Fruit fly (Drosophila melanogaster) whole organism, embryonic: ENCODE results near the gene TfAP-2.
A peak's percentile ranks its signal among the peaks of the same experiment; 100 is the strongest.

Experiments
- Ada2b ChIP-seq: fragments of 200-800 bp; sonication (Bioruptor generic); IDR thresholded peaks from 2 replicates; pipeline ENCODE4 v1.3.6; 2022; ENCODE audit warnings: missing biosample characterization, missing genetic modification characterization
- Antp ChIP-seq: fragments of 200-800 bp; sonication (Bioruptor generic); optimal IDR thresholded peaks from 3 replicates; lab custom pipeline; 2016; ENCODE audit warnings: missing biosample characterization, missing genetic modification characterization
- Awh ChIP-seq: fragments of 200-800 bp; sonication (Bioruptor generic); IDR thresholded peaks from 2 replicates; pipeline ENCODE4, ENCODE4 v1.3.6; 2022; ENCODE audit warnings: missing biosample characterization, missing genetic modification characterization
- CG10274 ChIP-seq: fragments of 200-800 bp; sonication (Bioruptor generic); optimal IDR thresholded peaks from 3 replicates; lab custom pipeline; 2017; ENCODE audit warnings: missing biosample characterization, mild to moderate bottlenecking, missing genetic modification characterization
- CG10979 ChIP-seq: fragments of 200-800 bp; sonication (Bioruptor generic); optimal IDR thresholded peaks from 2 replicates; lab custom pipeline; 2018; ENCODE audit warnings: missing biosample characterization, mild to moderate bottlenecking, missing genetic modification characterization, moderate library complexity
- CG12299 ChIP-seq: fragments of 200-800 bp; sonication (Bioruptor generic); optimal IDR thresholded peaks from 2 replicates; lab custom pipeline; 2018; ENCODE audit warnings: missing biosample characterization, mild to moderate bottlenecking, missing genetic modification characterization
- CG1602 ChIP-seq: fragments of 200-800 bp; sonication (Bioruptor generic); optimal IDR thresholded peaks from 3 replicates; lab custom pipeline; 2016; ENCODE audit warnings: missing biosample characterization, missing genetic modification characterization
- CG1792 ChIP-seq: fragments of 200-800 bp; sonication (Bioruptor generic); optimal IDR thresholded peaks from 2 replicates; lab custom pipeline; 2016; ENCODE audit warnings: missing biosample characterization, missing genetic modification characterization
- CG18599 ChIP-seq: fragments of 200-800 bp; sonication (Bioruptor generic); optimal IDR thresholded peaks from 3 replicates; lab custom pipeline; 2017; ENCODE audit warnings: missing biosample characterization, missing genetic modification characterization, mild to moderate bottlenecking, moderate library complexity, missing genetic modification reagents
- CG2129 ChIP-seq: fragments of 200-800 bp; sonication (Bioruptor generic); IDR thresholded peaks from 2 replicates; pipeline ENCODE4 v1.3.6; 2022; ENCODE audit warnings: missing biosample characterization, missing genetic modification characterization; ENCODE audit not compliant: partially characterized antibody
- CG3065 ChIP-seq: fragments of 200-800 bp; sonication (Bioruptor generic); optimal IDR thresholded peaks from 2 replicates; lab custom pipeline; 2016; ENCODE audit warnings: missing biosample characterization, missing genetic modification characterization
- CG3847 ChIP-seq: fragments of 200-800 bp; sonication (Bioruptor generic); IDR thresholded peaks from 2 replicates; pipeline ENCODE4 v1.3.6; 2022; ENCODE audit warnings: missing biosample characterization, missing genetic modification characterization
- CG4360 ChIP-seq: fragments of 200-800 bp; sonication (Bioruptor generic); IDR thresholded peaks from 2 replicates; pipeline ENCODE4 v1.3.6; 2022; ENCODE audit warnings: missing biosample characterization, missing genetic modification characterization
- CG4707 ChIP-seq: fragments of 200-800 bp; sonication (Bioruptor generic); optimal IDR thresholded peaks from 2 replicates; lab custom pipeline; 2018; ENCODE audit warnings: missing biosample characterization, mild to moderate bottlenecking, missing genetic modification characterization, moderate library complexity
- CG5180 ChIP-seq: fragments of 200-800 bp; sonication (Bioruptor generic); optimal IDR thresholded peaks from 3 replicates; lab custom pipeline; 2017; ENCODE audit warnings: missing biosample characterization, missing genetic modification characterization, mild to moderate bottlenecking, moderate library complexity, missing genetic modification reagents
- CG5245 ChIP-seq: fragments of 200-800 bp; sonication (Bioruptor generic); optimal IDR thresholded peaks from 3 replicates; lab custom pipeline; 2016; ENCODE audit warnings: missing biosample characterization, missing genetic modification characterization
- CG6254 ChIP-seq: fragments of 200-800 bp; sonication (Bioruptor generic); optimal IDR thresholded peaks from 3 replicates; lab custom pipeline; 2017; ENCODE audit warnings: mild to moderate bottlenecking, missing biosample characterization, missing genetic modification reagents, missing genetic modification characterization
- CG6683 ChIP-seq: fragments of 200-800 bp; sonication (Bioruptor generic); optimal IDR thresholded peaks from 2 replicates; lab custom pipeline; 2017; ENCODE audit warnings: missing biosample characterization, mild to moderate bottlenecking, missing genetic modification characterization, missing genetic modification reagents
- CG6689 ChIP-seq: fragments of 200-800 bp; sonication (Bioruptor generic); IDR thresholded peaks from 2 replicates; pipeline ENCODE4 v1.3.6; 2022; ENCODE audit warnings: missing biosample characterization, missing genetic modification characterization
- CG8290 ChIP-seq, 3 experiments: fragments of 200-800 bp; sonication (Bioruptor generic); optimal IDR thresholded peaks; 2 replicates each; lab custom pipeline; 2016 to 2019; ENCODE audit warnings: missing biosample characterization in 3 of 3, missing genetic modification characterization in 3 of 3, mild to moderate bottlenecking in 2 of 3, moderate library complexity in 1 of 3
- CrebB ChIP-seq: fragments of 200-800 bp; sonication (Bioruptor generic); optimal IDR thresholded peaks from 3 replicates; lab custom pipeline; 2018; ENCODE audit warnings: missing biosample characterization, mild to moderate bottlenecking, missing genetic modification characterization
- Elba2 ChIP-seq: fragments of 200-800 bp; sonication (Bioruptor generic); optimal IDR thresholded peaks from 3 replicates; lab custom pipeline; 2016; ENCODE audit warnings: missing biosample characterization, missing genetic modification characterization
- Ets65A ChIP-seq: fragments of 200-800 bp; sonication (Bioruptor generic); peaks from one replicate; lab custom pipeline; 2016; ENCODE audit warnings: missing biosample characterization, missing genetic modification characterization
- H15 ChIP-seq: fragments of 200-800 bp; sonication (Bioruptor generic); IDR thresholded peaks from 3 replicates; pipeline ENCODE4 v1.3.6; 2022; ENCODE audit warnings: missing biosample characterization, missing genetic modification characterization
- Mad ChIP-seq: fragments of 200-800 bp; sonication (Bioruptor generic); optimal IDR thresholded peaks from 2 replicates; lab custom pipeline; 2016; ENCODE audit warnings: missing biosample characterization, missing genetic modification characterization
- NC2α ChIP-seq: fragments of 200-800 bp; sonication (Bioruptor generic); optimal IDR thresholded peaks from 2 replicates; lab custom pipeline; 2016; ENCODE audit warnings: missing biosample characterization, missing genetic modification characterization
- NFAT ChIP-seq: fragments of 200-800 bp; sonication (Bioruptor generic); IDR thresholded peaks from 2 replicates; pipeline ENCODE4 v1.3.6; 2022; ENCODE audit warnings: missing biosample characterization, missing genetic modification characterization
- Nf-YA ChIP-seq: fragments of 200-800 bp; sonication (Bioruptor generic); IDR thresholded peaks from 2 replicates; pipeline ENCODE4 v1.3.6; 2022; ENCODE audit warnings: missing biosample characterization, missing genetic modification characterization
- Scr ChIP-seq: fragments of 200-800 bp; sonication (Bioruptor generic); IDR thresholded peaks from 2 replicates; pipeline ENCODE4 v1.3.6; 2022; ENCODE audit warnings: missing biosample characterization, missing genetic modification characterization; ENCODE audit not compliant: partially characterized antibody
- Side ChIP-seq: fragments of 200-800 bp; sonication (Bioruptor generic); optimal IDR thresholded peaks from 2 replicates; lab custom pipeline; 2016; ENCODE audit warnings: missing biosample characterization, missing genetic modification characterization
- Sox102F ChIP-seq: fragments of 200-800 bp; sonication (Bioruptor generic); optimal IDR thresholded peaks from 2 replicates; lab custom pipeline; 2018; ENCODE audit warnings: missing biosample characterization, mild to moderate bottlenecking, missing genetic modification characterization, moderate library complexity
- Stat92E ChIP-seq, 3 experiments: fragments of >200 bp in 2 of 3; fragments of 200-800 bp in 1 of 3; sonication (Bioruptor generic) in 1 of 3; optimal IDR thresholded peaks; 2 replicates each; lab custom pipeline; 2017 to 2019; ENCODE audit warnings: missing biosample characterization in 3 of 3, missing genetic modification characterization in 3 of 3, mild to moderate bottlenecking in 1 of 3, moderate library complexity in 1 of 3
- bowl ChIP-seq: fragments of 200-800 bp; sonication (Bioruptor generic); IDR thresholded peaks from 2 replicates; pipeline ENCODE4 v1.3.6; 2022; ENCODE audit warnings: missing biosample characterization, missing genetic modification characterization
- btn ChIP-seq: fragments of 200-800 bp; sonication (Bioruptor generic); optimal IDR thresholded peaks from 2 replicates; lab custom pipeline; 2016; ENCODE audit warnings: missing biosample characterization, missing genetic modification characterization
- ewg ChIP-seq: fragments of 200-800 bp; sonication (Bioruptor generic); optimal IDR thresholded peaks from 3 replicates; lab custom pipeline; 2017; ENCODE audit warnings: mild to moderate bottlenecking, missing biosample characterization, missing genetic modification reagents, missing genetic modification characterization
- hth ChIP-seq: fragments of >200 bp; optimal IDR thresholded peaks from 2 replicates; lab custom pipeline; 2017; ENCODE audit warnings: inconsistent platforms
- ind ChIP-seq: fragments of 200-800 bp; sonication (Bioruptor generic); optimal IDR thresholded peaks from 3 replicates; lab custom pipeline; 2016; ENCODE audit warnings: missing biosample characterization, missing genetic modification characterization
- jing ChIP-seq: fragments of 200-800 bp; sonication (Bioruptor generic); optimal IDR thresholded peaks from 2 replicates; lab custom pipeline; 2018; ENCODE audit warnings: missing biosample characterization, mild to moderate bottlenecking, missing genetic modification characterization
- luna ChIP-seq: fragments of 200-800 bp; sonication (Bioruptor generic); optimal IDR thresholded peaks from 2 replicates; lab custom pipeline; 2016; ENCODE audit warnings: missing biosample characterization, missing genetic modification characterization
- nau ChIP-seq: fragments of 200-800 bp; sonication (Bioruptor generic); optimal IDR thresholded peaks from 3 replicates; lab custom pipeline; 2017; ENCODE audit warnings: missing biosample characterization, mild to moderate bottlenecking, missing genetic modification characterization, missing genetic modification reagents
- org-1 ChIP-seq: fragments of 200-800 bp; sonication (Bioruptor generic); optimal IDR thresholded peaks from 2 replicates; lab custom pipeline; 2017; ENCODE audit warnings: missing biosample characterization, missing genetic modification characterization
- pb ChIP-seq: fragments of 200-800 bp; sonication (Bioruptor generic); optimal IDR thresholded peaks from 3 replicates; lab custom pipeline; 2016; ENCODE audit warnings: missing biosample characterization, missing genetic modification characterization
- prd ChIP-seq, 3 experiments: fragments of >200 bp in 2 of 3; fragments of 200-800 bp in 1 of 3; sonication (Bioruptor generic) in 1 of 3; optimal IDR thresholded peaks in 2 of 3; IDR thresholded peaks in 1 of 3; 2 replicates in 2 of 3; 3 replicates in 1 of 3; pipeline versions ENCODE4 v1.3.6 to Lab custom; 2017 to 2022; ENCODE audit warnings: missing biosample characterization in 1 of 3, missing genetic modification characterization in 1 of 3
- pum ChIP-seq: fragments of 200-800 bp; sonication (Bioruptor generic); optimal IDR thresholded peaks from 2 replicates; lab custom pipeline; 2016; ENCODE audit warnings: missing biosample characterization, missing genetic modification characterization
- sens-2 ChIP-seq: fragments of 200-800 bp; sonication (Bioruptor generic); IDR thresholded peaks from 2 replicates; pipeline ENCODE4 v1.3.6; 2022; ENCODE audit warnings: missing biosample characterization, missing genetic modification characterization
- sna ChIP-seq: fragments of 200-800 bp; sonication (Bioruptor generic); IDR thresholded peaks from 2 replicates; pipeline ENCODE4 v1.3.6; 2022; ENCODE audit warnings: missing biosample characterization, missing genetic modification characterization; ENCODE audit not compliant: partially characterized antibody
- tin ChIP-seq: fragments of 200-800 bp; sonication (Bioruptor generic); optimal IDR thresholded peaks from 3 replicates; lab custom pipeline; 2016; ENCODE audit warnings: missing biosample characterization, missing genetic modification characterization
- tna ChIP-seq: fragments of 200-800 bp; sonication (Bioruptor generic); IDR thresholded peaks from 2 replicates; pipeline ENCODE4 v1.3.6; 2022; ENCODE audit warnings: missing biosample characterization, missing genetic modification characterization; ENCODE audit not compliant: partially characterized antibody
- vfl ChIP-seq: fragments of 200-800 bp; sonication (Bioruptor generic); optimal IDR thresholded peaks from 2 replicates; lab custom pipeline; 2016; ENCODE audit warnings: missing biosample characterization, missing genetic modification characterization
- zen ChIP-seq: fragments of 200-800 bp; sonication (Bioruptor generic); optimal IDR thresholded peaks from 3 replicates; lab custom pipeline; 2018; ENCODE audit warnings: missing biosample characterization, mild to moderate bottlenecking, missing genetic modification characterization, moderate library complexity
- zfh2 ChIP-seq: fragments of 200-800 bp; sonication (Bioruptor generic); optimal IDR thresholded peaks from 2 replicates; lab custom pipeline; 2016; ENCODE audit warnings: missing biosample characterization, missing genetic modification characterization

The TfAP-2 gene

dm6 chr3L:21536857-21537256 lies 49.8 kb upstream of the TfAP-2 start, which contains the start of gene Rpn10 (continued):
- TF ChIP-seq CG12299 (peak; percentile 1), CG5180 (GFP tag; lab: Kevin White, UChicago) (no peak), jing (no peak), CG8290 (GFP tag; optimal IDR thresholded peaks at IDR 0.05; lab: Kevin White, UChicago) (peak; percentile 50), CG8290 (tag; optimal IDR thresholded peaks at IDR 0.05; lab: Kevin White, UChicago) (peak in 1 of 2 experiments; percentile 66), CG3065 (GFP tag; lab: Kevin White, UChicago) (no peak), ewg (GFP tag; lab: Kevin White, UChicago) (no peak), pb (GFP tag; lab: Kevin White, UChicago) (no peak), Ada2b (GFP tag; lab: Robert Waterston, UW) (no peak), CG3847 (peak; percentile 80), sens-2 (GFP tag; lab: Robert Waterston, UW) (no peak), Nf-YA (GFP tag; lab: Robert Waterston, UW) (no peak), zen (tag; lab: Kevin White, UChicago) (peak; percentile 45), tna (GFP tag; lab: Robert Waterston, UW) (peak; percentile 94), CG6689 (GFP tag; lab: Robert Waterston, UW) (no peak), hth (lab: Kevin White, UChicago) (no peak), CG1602 (GFP tag; lab: Kevin White, UChicago) (peak; percentile 23), CG4707 (no peak), CG1792 (GFP tag; lab: Kevin White, UChicago) (no peak), CG6683 (GFP tag; lab: Kevin White, UChicago) (no peak), Awh (no peak), org-1 (GFP tag; lab: Kevin White, UChicago) (no peak), luna (GFP tag; lab: Kevin White, UChicago) (no peak), CG5245 (no peak), CG10274 (GFP tag; lab: Kevin White, UChicago) (no peak), pum (GFP tag; lab: Kevin White, UChicago) (peak; percentile 26), H15 (GFP tag; lab: Robert Waterston, UW) (no peak), NC2α (peak; percentile 17), nau (no peak), Sox102F (GFP tag; lab: Kevin White, UChicago) (no peak), CG18599 (no peak), tin (GFP tag; lab: Kevin White, UChicago) (peak; percentile 7), Side (GFP tag; lab: Kevin White, UChicago) (peak; percentile 20), CG10979 (tag; lab: Kevin White, UChicago) (peak; percentile 8), Antp (GFP tag; lab: Kevin White, UChicago) (peak; percentile 29), vfl (GFP tag; lab: Kevin White, UChicago) (no peak), Ets65A (GFP tag; lab: Kevin White, UChicago) (peak; percentile 90), sna (GFP tag; lab: Robert Waterston, UW) (peak; percentile 94), CG4360 (GFP tag; lab: Robert Waterston, UW) (no peak), Elba2 (no peak), Mad (GFP tag; lab: Kevin White, UChicago) (no peak), btn (GFP tag; lab: Kevin White, UChicago) (no peak), Scr (GFP tag; lab: Robert Waterston, UW) (peak; percentile 97), prd (optimal IDR thresholded peaks at IDR 0.05; lab: Kevin White, UChicago) (no peak), prd (GFP tag; IDR thresholded peaks at IDR 0.05; lab: Robert Waterston, UW) (no peak), ind (peak; percentile 4), bowl (GFP tag; lab: Robert Waterston, UW) (no peak), NFAT (no peak), Stat92E (GFP tag; optimal IDR thresholded peaks at IDR 0.05; lab: Kevin White, UChicago) (peak in 1 of 3 experiments; percentile 12), CG6254 (GFP tag; lab: Kevin White, UChicago) (peak; percentile 8), CG2129 (peak; percentile 93), zfh2 (GFP tag; lab: Kevin White, UChicago) (peak; percentile 27), CrebB (no peak)
